Worm (Caenorhabditis elegans) whole organism, midembryonic: Measurements from ENCODE around the gene znfx-1.

Experiments used
- T22C8.4 ChIP-seq: fragments of 200-800 bp; sonication (Bioruptor generic); IDR thresholded peaks from 2 replicates; pipeline ENCODE4 v1.3.6; 2022; ENCODE audit warnings: missing genetic modification characterization, missing compliant biosample characterization
- flt-1 ChIP-seq: fragments of 200-800 bp; sonication (Bioruptor generic); IDR thresholded peaks from 2 replicates; pipeline ENCODE4 v1.3.6; 2022; ENCODE audit warnings: missing genetic modification characterization, missing compliant biosample characterization

ce11 chrII:9197212-9197611 is 16.2 kb upstream of the znfx-1 start, which contains the start of gene let-23:
- TF ChIP-seq T22C8.4 (GFP tag; lab: Robert Waterston, UW): no peak
- TF ChIP-seq flt-1 (GFP tag; lab: Robert Waterston, UW): no peak
